Fruit fly (Drosophila melanogaster) whole organism, prepupa: ENCODE measurements around the gene crp.

Experiments used
- Ets96B ChIP-seq: fragments of 200-800 bp; optimal IDR thresholded peaks from 2 replicates; lab custom pipeline; 2019; ENCODE audit warnings: missing biosample characterization, mild to moderate bottlenecking, missing genetic modification characterization, moderate library complexity
- Hr38 ChIP-seq: sonication (Bioruptor generic); optimal IDR thresholded peaks from 2 replicates; lab custom pipeline; 2016; ENCODE audit warnings: missing biosample characterization, missing genetic modification characterization
- lz ChIP-seq: fragments of 200-800 bp; sonication (Bioruptor generic); optimal IDR thresholded peaks from 3 replicates; lab custom pipeline; 2016; ENCODE audit warnings: missing biosample characterization, missing genetic modification characterization

dm6 chr2L:16315844-16316243 lies 28.3 kb upstream of the crp start:
- TF ChIP-seq Ets96B (no peak), Hr38 (GFP tag; lab: Kevin White, UChicago) (no peak), lz (no peak)
